Worm (Caenorhabditis elegans): ENCODE results near the gene ostb-1.
A peak's percentile ranks its signal among the peaks of the same experiment; 100 is the strongest.

DNA sequence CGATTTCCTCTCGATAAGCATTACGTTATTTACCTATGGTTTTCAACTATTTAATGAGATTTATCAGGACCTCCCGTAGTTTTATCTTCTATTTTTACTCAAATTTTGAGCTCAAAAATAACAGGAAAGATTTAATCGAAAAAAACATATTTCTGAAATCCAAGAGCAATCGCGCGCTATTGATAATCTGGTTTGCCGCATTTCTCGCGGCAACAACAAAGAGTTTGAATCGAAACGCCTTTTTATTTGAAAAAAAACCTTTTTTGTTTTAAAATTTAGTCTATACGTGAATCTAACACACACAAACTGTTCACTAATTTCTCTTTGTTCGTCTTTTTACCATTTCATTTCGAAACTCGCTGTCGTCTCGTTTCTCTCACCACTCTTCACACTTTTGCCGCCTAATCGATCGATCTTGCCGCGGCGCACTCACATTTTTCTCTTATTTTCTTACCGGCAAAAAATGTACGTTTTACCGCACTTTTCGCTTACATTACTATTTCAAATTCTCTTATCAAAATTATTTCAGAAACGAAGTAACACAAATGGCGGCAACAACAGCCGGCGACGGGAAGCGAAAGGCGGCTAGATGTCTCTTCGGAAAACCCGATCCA is 48.0 kb upstream of the ostb-1 start, which contains the start of gene cki-2:
- TF ChIP-seq nhr-120 (GFP tag; IDR thresholded peaks at IDR 0.05) = no peak
- no peak for TF ChIP-seq lin-26 (GFP tag; IDR thresholded peaks at IDR 0.05)
- no peak for TF ChIP-seq pha-4 (tag; optimal IDR thresholded peaks at IDR 0.05)
- TF ChIP-seq let-607 (tag; optimal IDR thresholded peaks at IDR 0.05) = no peak
- no peak for TF ChIP-seq him-1 (tag; optimal IDR thresholded peaks at IDR 0.05)
- TF ChIP-seq lsy-27 (tag; optimal IDR thresholded peaks at IDR 0.05; ENCODE audit: borderline replicate concordance, insufficient read depth) = no peak
- peak; percentile 57 for TF ChIP-seq dpl-1 (GFP tag; optimal IDR thresholded peaks at IDR 0.05)
- TF ChIP-seq F22D6.2 (tag; optimal IDR thresholded peaks at IDR 0.05) = no peak
- no peak for TF ChIP-seq snpc-4 (GFP tag; optimal IDR thresholded peaks at IDR 0.05)
- TF ChIP-seq snpc-4 (tag; optimal IDR thresholded peaks at IDR 0.05) = no peak
- TF ChIP-seq lin-40 (tag; optimal IDR thresholded peaks at IDR 0.05) = no peak
- no peak for TF ChIP-seq ama-1 (optimal IDR thresholded peaks at IDR 0.05)
- TF ChIP-seq ama-1 (GFP tag; optimal IDR thresholded peaks at IDR 0.05) = no peak
- TF ChIP-seq B0261.1 (tag; optimal IDR thresholded peaks at IDR 0.05) = no peak
